Fruit fly (Drosophila melanogaster) whole organism, wandering third instar larva: Measurements from ENCODE around the gene Rtca.

Source experiments
- CG32264 ChIP-seq: fragments of 200-800 bp; sonication (Bioruptor generic); optimal IDR thresholded peaks from 2 replicates; lab custom pipeline; 2016; ENCODE audit warnings: missing biosample characterization, missing genetic modification characterization
- Dfd ChIP-seq: fragments of >200 bp; optimal IDR thresholded peaks from 2 replicates; lab custom pipeline; 2017; ENCODE audit warnings: missing biosample characterization, missing genetic modification characterization
- Hr78 ChIP-seq: fragments of >200 bp; optimal IDR thresholded peaks from 2 replicates; lab custom pipeline; 2017; ENCODE audit warnings: missing biosample characterization, missing genetic modification characterization
- Jra ChIP-seq: sonication (Bioruptor generic); optimal IDR thresholded peaks from 2 replicates; lab custom pipeline; 2016; ENCODE audit warnings: missing biosample characterization, missing genetic modification characterization
- N ChIP-seq: fragments of >200 bp; optimal IDR thresholded peaks from 2 replicates; lab custom pipeline; 2018; ENCODE audit warnings: missing biosample characterization, missing external identifiers, missing genetic modification characterization
- OdsH ChIP-seq: fragments of 200-800 bp; sonication (Bioruptor generic); optimal IDR thresholded peaks from 2 replicates; lab custom pipeline; 2016; ENCODE audit warnings: missing biosample characterization, mild to moderate bottlenecking, missing genetic modification characterization
- dl ChIP-seq, 2 experiments: fragments of 175-275, 200-275 bp in 1 of 2; fragments of 200-275 bp in 1 of 2; sonication (Bioruptor generic); optimal IDR thresholded peaks; lab custom pipeline; 2018; ENCODE audit warnings: mild to moderate bottlenecking in 2 of 2, missing biosample characterization in 2 of 2, missing genetic modification characterization in 2 of 2, moderate library complexity in 2 of 2; ENCODE audit not compliant: partially characterized antibody in 2 of 2, insufficient read depth in 1 of 2
- fru ChIP-seq: fragments of 200-800 bp; sonication (Bioruptor generic); optimal IDR thresholded peaks from 3 replicates; lab custom pipeline; 2016; ENCODE audit warnings: missing biosample characterization, mild to moderate bottlenecking, missing genetic modification characterization
- h ChIP-seq: fragments of 200-800 bp; sonication (Bioruptor generic); optimal IDR thresholded peaks from 3 replicates; lab custom pipeline; 2016; ENCODE audit warnings: missing biosample characterization, mild to moderate bottlenecking, missing genetic modification characterization
- psq ChIP-seq: fragments of 200-800 bp; sonication (Bioruptor generic); optimal IDR thresholded peaks from 3 replicates; lab custom pipeline; 2017; ENCODE audit warnings: missing biosample characterization, mild to moderate bottlenecking, missing genetic modification characterization, moderate library complexity
- rgr ChIP-seq: fragments of 200-800 bp; sonication (Bioruptor generic); optimal IDR thresholded peaks from 3 replicates; lab custom pipeline; 2016; ENCODE audit warnings: missing biosample characterization, mild to moderate bottlenecking, missing genetic modification characterization
- sv ChIP-seq: fragments of 200-800 bp; sonication (Bioruptor generic); optimal IDR thresholded peaks from 3 replicates; lab custom pipeline; 2016; ENCODE audit warnings: missing biosample characterization, missing genetic modification characterization

DNA sequence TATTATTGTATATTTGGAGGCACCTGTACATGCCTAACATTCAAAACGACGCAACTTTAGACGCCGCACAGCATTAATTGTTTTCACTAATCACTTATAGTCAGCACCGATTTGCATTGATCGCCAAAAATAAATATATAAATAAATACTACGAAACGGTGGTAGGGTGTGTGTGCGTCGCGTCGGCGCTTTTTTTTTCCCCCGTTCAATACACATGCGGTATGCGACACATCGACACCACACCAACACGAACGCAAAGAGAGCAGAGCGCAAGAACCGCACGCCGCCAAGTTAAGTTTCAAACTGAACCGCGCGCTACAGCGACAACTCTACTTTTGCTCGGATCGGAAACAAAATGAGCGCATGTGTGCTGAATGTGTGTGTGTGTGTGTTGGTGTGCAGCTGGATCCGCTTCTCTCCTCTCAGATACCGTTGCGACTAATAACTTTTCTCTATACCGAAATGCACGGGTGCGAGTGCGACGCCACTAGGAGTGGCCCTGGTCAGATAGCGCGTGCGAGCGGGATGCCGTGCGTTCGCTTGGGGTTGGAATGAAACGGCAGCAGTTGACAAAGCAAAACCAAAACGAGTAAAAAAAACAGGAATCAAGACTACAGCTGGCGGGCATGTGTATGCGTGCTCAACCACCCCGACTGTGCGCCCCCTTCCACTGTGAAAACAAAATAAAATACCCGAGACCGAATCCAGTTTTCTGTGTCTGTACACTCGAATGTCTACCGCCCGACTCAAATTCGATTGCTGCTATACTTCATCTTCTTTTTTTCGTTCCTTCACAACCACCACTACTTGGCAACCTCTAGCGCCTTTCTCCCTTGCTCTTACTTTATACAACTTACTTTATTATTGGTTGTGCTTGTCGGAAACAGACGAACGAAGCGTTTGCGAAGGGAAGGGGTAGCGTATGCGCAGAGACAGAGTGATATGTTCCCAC, 51.1 kb downstream of the Rtca start, which contains the start of gene ph-d:
- TF ChIP-seq N (peak; percentile 30), sv (GFP tag; lab: Kevin White, UChicago) (peak; percentile 34), h (peak; percentile 19), Hr78 (GFP tag; lab: Kevin White, UChicago) (no peak), OdsH (GFP tag; lab: Kevin White, UChicago) (peak; percentile 33), Dfd (GFP tag; lab: Kevin White, UChicago) (no peak), Jra (GFP tag; lab: Kevin White, UChicago) (peak; percentile 77), fru (GFP tag; lab: Kevin White, UChicago) (peak; percentile 34), rgr (peak; percentile 44), psq (GFP tag; lab: Kevin White, UChicago) (no peak), dl (GFP tag; optimal IDR thresholded peaks at IDR 0.05; lab: Kevin White, UChicago; ENCODE audit: insufficient read depth in 1 of 2, partially characterized antibody in 2 of 2) (peak in 1 of 2 experiments; percentile 56), CG32264 (GFP tag; lab: Kevin White, UChicago) (no peak)
